Worm (Caenorhabditis elegans) whole organism, L4 larva: ENCODE measurements around the gene mlk-1.

Source experiments
- D1046.2 ChIP-seq: fragments of 200-800 bp; sonication (Bioruptor generic); IDR thresholded peaks from 2 replicates; pipeline ENCODE4 v1.3.6; 2022; ENCODE audit warnings: missing genetic modification characterization, missing compliant biosample characterization
- F44E2.7 ChIP-seq: fragments of 200-800 bp; sonication (Bioruptor generic); IDR thresholded peaks from 2 replicates; pipeline ENCODE4 v2.1.2; 2022; ENCODE audit warnings: missing genetic modification characterization, missing compliant biosample characterization
- F49E8.2 ChIP-seq: sonication (generic microtip); optimal IDR thresholded peaks from 2 replicates; lab custom pipeline; 2016; ENCODE audit warnings: missing compliant biosample characterization, mild to moderate bottlenecking, missing genetic modification characterization, borderline replicate concordance
- T20F7.1 ChIP-seq: fragments of 200-800 bp; sonication (Bioruptor generic); optimal IDR thresholded peaks from 2 replicates; lab custom pipeline; 2018; ENCODE audit warnings: mild to moderate bottlenecking, missing genetic modification characterization, missing compliant biosample characterization
- T26A8.4 ChIP-seq: fragments of 200-800 bp; sonication (Bioruptor generic); IDR thresholded peaks from 2 replicates; pipeline ENCODE4 v1.3.6; 2022; ENCODE audit warnings: missing genetic modification characterization, missing compliant biosample characterization
- Y105C5A.15 ChIP-seq: fragments of 200-800 bp; sonication (Bioruptor generic); IDR thresholded peaks from 2 replicates; pipeline ENCODE4 v1.3.6; 2022; ENCODE audit warnings: missing genetic modification characterization, missing compliant biosample characterization
- Y5F2A.4 ChIP-seq: fragments of 200-800 bp; sonication (Bioruptor generic); optimal IDR thresholded peaks from 2 replicates; lab custom pipeline; 2018; ENCODE audit warnings: mild to moderate bottlenecking, missing genetic modification characterization, missing compliant biosample characterization
- ZK337.2 ChIP-seq: fragments of 200-800 bp; sonication (Bioruptor generic); IDR thresholded peaks from 2 replicates; pipeline ENCODE4 v1.3.6; 2022; ENCODE audit warnings: missing genetic modification reagents, missing genetic modification characterization, missing compliant biosample characterization
- aha-1 ChIP-seq: fragments of 150-350 bp; peaks from one replicate; lab custom pipeline; 2014; ENCODE audit warnings: missing biosample characterization, missing genetic modification characterization
- attf-4 ChIP-seq: sonication (generic microtip); optimal IDR thresholded peaks from 3 replicates; lab custom pipeline; 2017; ENCODE audit warnings: missing biosample characterization, missing genetic modification characterization
- ceh-20 ChIP-seq: fragments of 200-800 bp; sonication (Bioruptor generic); IDR thresholded peaks from 2 replicates; pipeline ENCODE4 v1.3.6; 2022; ENCODE audit warnings: missing genetic modification reagents, missing genetic modification characterization, missing compliant biosample characterization
- ceh-28 ChIP-seq: fragments of 150-350 bp; optimal IDR thresholded peaks from 2 replicates; lab custom pipeline; 2014; ENCODE audit warnings: missing biosample characterization, missing genetic modification reagents, missing genetic modification characterization
- ceh-62 ChIP-seq: sonication (generic microtip); optimal IDR thresholded peaks from 2 replicates; lab custom pipeline; 2017; ENCODE audit warnings: missing biosample characterization, missing genetic modification characterization
- ces-1 ChIP-seq: fragments of 150-350 bp; sonication (generic microtip); optimal IDR thresholded peaks from 4 replicates; lab custom pipeline; 2014; ENCODE audit warnings: missing biosample characterization, missing genetic modification reagents, missing genetic modification characterization
- daf-12 ChIP-seq: fragments of 150-350 bp; optimal IDR thresholded peaks from 2 replicates; lab custom pipeline; 2014; ENCODE audit warnings: missing biosample characterization, missing genetic modification reagents, missing genetic modification characterization
- daf-19 ChIP-seq: fragments of 200-800 bp; sonication (Bioruptor generic); conservative IDR thresholded peaks from 2 replicates; pipeline ENCODE4 v1.3.6; 2022; ENCODE audit warnings: missing genetic modification characterization, missing compliant biosample characterization
- dve-1 ChIP-seq: sonication (generic microtip); optimal IDR thresholded peaks from 2 replicates; lab custom pipeline; 2017; ENCODE audit warnings: antibody characterized with exemption, mild to moderate bottlenecking, missing genetic modification characterization, missing compliant biosample characterization; ENCODE audit not compliant: insufficient read depth
- egl-27 ChIP-seq: sonication (generic microtip); optimal IDR thresholded peaks from 3 replicates; lab custom pipeline; 2017; ENCODE audit warnings: missing biosample characterization, missing genetic modification reagents, missing genetic modification characterization
- egl-43 ChIP-seq: fragments of 200-800 bp; sonication (Bioruptor generic); IDR thresholded peaks from 2 replicates; pipeline ENCODE4 v1.3.6; 2022; ENCODE audit warnings: missing genetic modification reagents, missing genetic modification characterization, missing compliant biosample characterization
- fkh-10 ChIP-seq: fragments of 150-350 bp; optimal IDR thresholded peaks from 2 replicates; lab custom pipeline; 2014; ENCODE audit warnings: missing biosample characterization, missing genetic modification reagents, missing genetic modification characterization
- gei-8 ChIP-seq: fragments of 200-800 bp; sonication (Bioruptor generic); optimal IDR thresholded peaks from 2 replicates; lab custom pipeline; 2018; ENCODE audit warnings: mild to moderate bottlenecking, missing genetic modification characterization, missing compliant biosample characterization
- hif-1 ChIP-seq, 2 experiments: sonication (generic microtip); optimal IDR thresholded peaks; 2 replicates each; lab custom pipeline; 2016 to 2017; ENCODE audit warnings: missing compliant biosample characterization in 2 of 2, missing genetic modification characterization in 2 of 2, missing genetic modification reagents in 2 of 2, missing genotype in 2 of 2, mild to moderate bottlenecking in 1 of 2
- jun-1 ChIP-seq: fragments of 150-350 bp; optimal IDR thresholded peaks from 2 replicates; lab custom pipeline; 2014; ENCODE audit warnings: missing biosample characterization, missing genetic modification reagents, missing genetic modification characterization
- lim-7 ChIP-seq: fragments of 200-800 bp; sonication (Bioruptor generic); IDR thresholded peaks from 2 replicates; pipeline ENCODE4 v1.3.6; 2022; ENCODE audit warnings: missing genetic modification characterization, missing compliant biosample characterization
- lin-13 ChIP-seq: fragments of 150-350 bp; optimal IDR thresholded peaks from 2 replicates; lab custom pipeline; 2014; ENCODE audit warnings: missing biosample characterization, missing genetic modification reagents, missing genetic modification characterization
- lin-29 ChIP-seq: fragments of 200-800 bp; sonication (Bioruptor generic); IDR thresholded peaks from 2 replicates; pipeline ENCODE4 v1.3.6; 2022; ENCODE audit warnings: missing genetic modification reagents, missing genetic modification characterization, missing compliant biosample characterization
- lin-38 ChIP-seq: fragments of 200-800 bp; sonication (Bioruptor generic); IDR thresholded peaks from 2 replicates; pipeline ENCODE4 v1.3.6; 2022; ENCODE audit warnings: missing genetic modification reagents, missing genetic modification characterization, missing compliant biosample characterization
- madf-5 ChIP-seq, 2 experiments: fragments of 200-800 bp; sonication (Bioruptor generic); IDR thresholded peaks; 2 replicates each; pipeline ENCODE4 v1.3.6; 2022; ENCODE audit warnings: missing compliant biosample characterization in 2 of 2, missing genetic modification characterization in 2 of 2
- mdl-1 ChIP-seq, 2 experiments: fragments of 150-350 bp in 1 of 2; sonication (generic microtip) in 1 of 2; optimal IDR thresholded peaks; 2 replicates each; lab custom pipeline; 2014 to 2017; ENCODE audit warnings: missing biosample characterization in 2 of 2, missing genetic modification characterization in 2 of 2
- mep-1 ChIP-seq: fragments of 150-350 bp; sonication (generic microtip); optimal IDR thresholded peaks from 3 replicates; lab custom pipeline; 2014; ENCODE audit warnings: missing biosample characterization, missing genetic modification characterization
- mes-2 ChIP-seq: sonication (generic microtip); optimal IDR thresholded peaks from 2 replicates; lab custom pipeline; 2016; ENCODE audit warnings: missing genotype, mild to moderate bottlenecking, missing genetic modification characterization, missing compliant biosample characterization; ENCODE audit not compliant: poor library complexity, severe bottlenecking
- mxl-3 ChIP-seq: fragments of 200-800 bp; sonication (Bioruptor generic); optimal IDR thresholded peaks from 2 replicates; lab custom pipeline; 2018; ENCODE audit warnings: mild to moderate bottlenecking, missing genetic modification characterization, missing compliant biosample characterization
- nhr-10 ChIP-seq: fragments of 150-350 bp; optimal IDR thresholded peaks from 2 replicates; lab custom pipeline; 2014; ENCODE audit warnings: missing biosample characterization, missing genetic modification characterization
- nhr-11 ChIP-seq: fragments of 150-350 bp; optimal IDR thresholded peaks from 2 replicates; lab custom pipeline; 2014; ENCODE audit warnings: missing biosample characterization, missing genetic modification characterization
- nhr-237 ChIP-seq: sonication (generic microtip); optimal IDR thresholded peaks from 2 replicates; lab custom pipeline; 2017; ENCODE audit warnings: missing biosample characterization, missing genetic modification characterization
- nhr-41 ChIP-seq: fragments of 200-800 bp; sonication (Bioruptor generic); IDR thresholded peaks from 2 replicates; pipeline ENCODE4 v1.3.6; 2022; ENCODE audit warnings: missing genetic modification reagents, missing genetic modification characterization, missing compliant biosample characterization
- nhr-42 ChIP-seq: fragments of 200-800 bp; sonication (Bioruptor generic); IDR thresholded peaks from 2 replicates; pipeline ENCODE4 v1.3.6; 2022; ENCODE audit warnings: missing genetic modification characterization, missing compliant biosample characterization
- nhr-6 ChIP-seq: fragments of 150-350 bp; optimal IDR thresholded peaks from 2 replicates; lab custom pipeline; 2014; ENCODE audit warnings: missing biosample characterization, missing genetic modification characterization
- nhr-76 ChIP-seq: fragments of 150-350 bp; optimal IDR thresholded peaks from 2 replicates; lab custom pipeline; 2014; ENCODE audit warnings: missing biosample characterization, missing genetic modification characterization
- nhr-77 ChIP-seq: fragments of 150-350 bp; optimal IDR thresholded peaks from 2 replicates; lab custom pipeline; 2014; ENCODE audit warnings: missing biosample characterization, missing genetic modification characterization
- pha-4 ChIP-seq, 2 experiments: fragments of 150-350 bp in 1 of 2; fragments of 200-800 bp in 1 of 2; sonication (Bioruptor generic) in 1 of 2; IDR thresholded peaks in 1 of 2; optimal IDR thresholded peaks in 1 of 2; 2 replicates each; pipeline versions ENCODE4 v1.3.6 to Lab custom; 2014 to 2022; ENCODE audit warnings: missing genetic modification characterization in 2 of 2, missing genetic modification reagents in 2 of 2, missing biosample characterization in 1 of 2, missing compliant biosample characterization in 1 of 2
- php-3 ChIP-seq: fragments of 200-800 bp; sonication (Bioruptor generic); IDR thresholded peaks from 2 replicates; pipeline ENCODE4 v1.3.6; 2022; ENCODE audit warnings: missing genetic modification reagents, missing genetic modification characterization, missing compliant biosample characterization
- set-16 ChIP-seq: fragments of 200-800 bp; sonication (Bioruptor generic); IDR thresholded peaks from 2 replicates; pipeline ENCODE4 v1.3.6; 2022; ENCODE audit warnings: missing genetic modification reagents, missing genetic modification characterization, missing compliant biosample characterization
- skn-1 ChIP-seq: fragments of 150-350 bp; optimal IDR thresholded peaks from 2 replicates; lab custom pipeline; 2014; ENCODE audit warnings: missing biosample characterization, missing genetic modification characterization
- spr-3 ChIP-seq: fragments of 200-800 bp; sonication (Bioruptor generic); optimal IDR thresholded peaks from 2 replicates; lab custom pipeline; 2018; ENCODE audit warnings: mild to moderate bottlenecking, missing genetic modification characterization, missing compliant biosample characterization
- tra-1 ChIP-seq: fragments of 200-800 bp; sonication (Bioruptor generic); IDR thresholded peaks from 2 replicates; pipeline ENCODE4 v1.3.6; 2022; ENCODE audit warnings: missing genetic modification reagents, missing genetic modification characterization, missing compliant biosample characterization
- unc-62 ChIP-seq, 3 experiments: fragments of 150-350 bp in 1 of 3; sonication (generic microtip); optimal IDR thresholded peaks in 2 of 3; peaks in 1 of 3; 1 replicate in 1 of 3; 2 replicates in 2 of 3; lab custom pipeline; 2014 to 2017; ENCODE audit warnings: missing biosample characterization in 3 of 3, missing genetic modification characterization in 3 of 3, missing genetic modification reagents in 3 of 3, missing genotype in 1 of 3
- zfp-2 ChIP-seq: sonication (generic microtip); optimal IDR thresholded peaks from 2 replicates; lab custom pipeline; 2016; ENCODE audit warnings: mild to moderate bottlenecking, missing genetic modification characterization, missing compliant biosample characterization
- zip-11 ChIP-seq: fragments of 200-800 bp; sonication (Bioruptor generic); IDR thresholded peaks from 2 replicates; pipeline ENCODE4 v1.3.6; 2022; ENCODE audit warnings: missing genetic modification characterization, missing compliant biosample characterization
- ztf-11 ChIP-seq: fragments of 150-350 bp; optimal IDR thresholded peaks from 2 replicates; lab custom pipeline; 2014; ENCODE audit warnings: missing biosample characterization, missing genetic modification characterization

mlk-1 gene

ce11 chrV:5064761-5065421 is at the start of gene mlk-1 (continued):
- TF ChIP-seq dve-1 (tag; lab: Kevin White, UChicago) (peak; percentile 62), unc-62 (GFP tag; optimal IDR thresholded peaks at IDR 0.05 in 1 of 2; lab: Kevin White, UChicago) (peak in 1 of 2 experiments; percentile 99), unc-62 (tag; optimal IDR thresholded peaks at IDR 0.05; lab: Kevin White, UChicago) (no peak), F49E8.2 (tag; lab: Kevin White, UChicago) (no peak), ZK337.2 (GFP tag; lab: Robert Waterston, UW) (no peak), mxl-3 (GFP tag; lab: Kevin White, UChicago) (peak; percentile 41), daf-19 (GFP tag; lab: Robert Waterston, UW) (no peak), ztf-11 (no peak), mes-2 (tag; lab: Kevin White, UChicago) (peak; percentile 34), skn-1 (tag; lab: Kevin White, UChicago) (no peak), zip-11 (GFP tag; lab: Robert Waterston, UW) (no peak), mdl-1 (tag; optimal IDR thresholded peaks at IDR 0.05; lab: Kevin White, UChicago) (peak in 1 of 2 experiments; percentile 95), set-16 (GFP tag; lab: Robert Waterston, UW) (peak; percentile 46; the same call in 1 of the 2 replicates), attf-4 (tag; lab: Kevin White, UChicago) (no peak), nhr-10 (tag; lab: Kevin White, UChicago) (peak; percentile 36), F44E2.7 (GFP tag; lab: Robert Waterston, UW) (no peak), ceh-20 (GFP tag; lab: Robert Waterston, UW) (no peak), egl-43 (no peak), nhr-76 (no peak), jun-1 (tag; lab: Kevin White, UChicago) (no peak), tra-1 (GFP tag; lab: Robert Waterston, UW) (no peak; the same call in 1 of the 2 replicates), php-3 (GFP tag; lab: Robert Waterston, UW) (no peak), zfp-2 (no peak), D1046.2 (GFP tag; lab: Robert Waterston, UW) (no peak), T26A8.4 (GFP tag; lab: Robert Waterston, UW) (no peak), nhr-6 (peak; percentile 40), nhr-237 (no peak), ceh-62 (no peak), nhr-42 (GFP tag; lab: Robert Waterston, UW) (no peak), nhr-41 (GFP tag; lab: Robert Waterston, UW) (no peak), lin-38 (GFP tag; lab: Robert Waterston, UW) (no peak), nhr-11 (tag; lab: Kevin White, UChicago) (peak; percentile 85), lim-7 (GFP tag; lab: Robert Waterston, UW) (no peak), Y105C5A.15 (no peak), aha-1 (tag; lab: Kevin White, UChicago) (peak; percentile 96), egl-27 (tag; lab: Kevin White, UChicago) (no peak), hif-1 (tag; optimal IDR thresholded peaks at IDR 0.05; lab: Kevin White, UChicago) (peak in 1 of 2 experiments; percentile 64), daf-12 (tag; lab: Kevin White, UChicago) (no peak), spr-3 (GFP tag; lab: Kevin White, UChicago) (no peak), gei-8 (GFP tag; lab: Kevin White, UChicago) (no peak), lin-29 (GFP tag; lab: Robert Waterston, UW) (no peak), nhr-77 (tag; lab: Kevin White, UChicago) (peak; percentile 28), T20F7.1 (no peak), ceh-28 (tag; lab: Kevin White, UChicago) (no peak), fkh-10 (GFP tag; lab: Kevin White, UChicago) (peak; percentile 63), mep-1 (tag; lab: Kevin White, UChicago) (peak; percentile 75), lin-13 (no peak), madf-5 (GFP tag; IDR thresholded peaks at IDR 0.05; lab: Robert Waterston, UW) (no peak), ces-1 (GFP tag; lab: Kevin White, UChicago) (no peak), pha-4 (GFP tag; IDR thresholded peaks at IDR 0.05; lab: Robert Waterston, UW) (no peak), pha-4 (tag; optimal IDR thresholded peaks at IDR 0.05; lab: Kevin White, UChicago) (no peak), Y5F2A.4 (GFP tag; lab: Kevin White, UChicago) (no peak)
